Worm (Caenorhabditis elegans): ENCODE results near the gene pps-1.

The pps-1 gene

ce11 chrIV:10140143-10140542, 21.7 kb upstream of the pps-1 start, which contains the start of gene gst-3:
Gene gst-3, minus strand, starts transcription at chrIV:10140243.
- TF ChIP-seq K09A11.1 (tag; optimal IDR thresholded peaks at IDR 0.05; ENCODE audit: insufficient read depth), result no peak
- TF ChIP-seq ceh-22 (tag; optimal IDR thresholded peaks at IDR 0.05), result no peak

ce11 chrIV:10141930-10142505, 19.8 kb upstream of the pps-1 start, which contains the start of the genes gst-2, gst-4 and dhs-12:
Gene gst-2, minus strand, starts transcription at chrIV:10142061.
Gene gst-4, plus strand, starts transcription at chrIV:10142225.
Gene dhs-12, plus strand, starts transcription at chrIV:10142455.
- TF ChIP-seq rnt-1 (tag; optimal IDR thresholded peaks at IDR 0.05), result no peak
- no peak for TF ChIP-seq tbx-7 (tag; optimal IDR thresholded peaks at IDR 0.05)
- no peak for TF ChIP-seq elt-4 (tag; optimal IDR thresholded peaks at IDR 0.05)
- TF ChIP-seq sdc-2 (tag; optimal IDR thresholded peaks at IDR 0.05), result no peak
- no peak for TF ChIP-seq gmeb-2 (tag; optimal IDR thresholded peaks at IDR 0.05)
- no peak for TF ChIP-seq zip-5 (tag; optimal IDR thresholded peaks at IDR 0.05)
- TF ChIP-seq hlh-15 (tag; optimal IDR thresholded peaks at IDR 0.05), result no peak
- TF ChIP-seq ets-4 (tag; optimal IDR thresholded peaks at IDR 0.05), result no peak
- TF ChIP-seq K02D7.2 (tag; optimal IDR thresholded peaks at IDR 0.05), result no peak
- no peak for TF ChIP-seq sox-2 (GFP tag; IDR thresholded peaks at IDR 0.05)
- no peak for TF ChIP-seq ceh-48 (tag; optimal IDR thresholded peaks at IDR 0.05)
- no peak for TF ChIP-seq odd-2 (tag; optimal IDR thresholded peaks at IDR 0.05)

- TF ChIP-seq ceh-6 (GFP tag; optimal IDR thresholded peaks at IDR 0.05) (no peak), unc-3 (GFP tag; conservative IDR thresholded peaks at IDR 0.05) (no peak), unc-3 (tag; optimal IDR thresholded peaks at IDR 0.05) (no peak), ceh-2 (tag; optimal IDR thresholded peaks at IDR 0.05) (no peak), sox-4 (tag; optimal IDR thresholded peaks at IDR 0.05) (no peak), fkh-10 (GFP tag; optimal IDR thresholded peaks at IDR 0.05) (no peak), K09A11.1 (tag; optimal IDR thresholded peaks at IDR 0.05; ENCODE audit: insufficient read depth) (no peak), madf-2 (tag; optimal IDR thresholded peaks at IDR 0.05) (no peak), pha-2 (tag; optimal IDR thresholded peaks at IDR 0.05) (no peak), che-1 (tag; optimal IDR thresholded peaks at IDR 0.05) (no peak), lin-11 (tag; optimal IDR thresholded peaks at IDR 0.05) (no peak), ceh-34 (tag; optimal IDR thresholded peaks at IDR 0.05) (no peak), odd-2 (tag; optimal IDR thresholded peaks at IDR 0.05) (no peak), nhr-11 (tag; optimal IDR thresholded peaks at IDR 0.05) (no peak), hlh-30 (tag; optimal IDR thresholded peaks at IDR 0.05; ENCODE audit: insufficient read depth) (no peak), ceh-18 (tag; optimal IDR thresholded peaks at IDR 0.05) (no peak), mec-3 (tag; optimal IDR thresholded peaks at IDR 0.05; ENCODE audit: borderline replicate concordance) (no peak), nfya-1 (tag; optimal IDR thresholded peaks at IDR 0.05) (no peak)
Observed at ce11 chrIV:10143640-10144039, 18.2 kb upstream of the pps-1 start, which contains the start of gene msp-38. Gene msp-38, minus strand, starts transcription at chrIV:10143740.

- no peak for TF ChIP-seq pag-3 (tag; optimal IDR thresholded peaks at IDR 0.05; ENCODE audit: borderline replicate concordance)
- TF ChIP-seq T23F11.4 (GFP tag; optimal IDR thresholded peaks at IDR 0.05), result no peak
- no peak for TF ChIP-seq tbx-2 (tag; optimal IDR thresholded peaks at IDR 0.05)
- no peak for TF ChIP-seq ztf-16 (tag; optimal IDR thresholded peaks at IDR 0.05)
- TF ChIP-seq ceh-2 (tag; optimal IDR thresholded peaks at IDR 0.05), result no peak
- TF ChIP-seq ceh-45 (GFP tag; IDR thresholded peaks at IDR 0.05), result no peak
Observed at ce11 chrIV:10144487-10144886, 17.3 kb upstream of the pps-1 start.

- TF ChIP-seq pha-4 (tag; optimal IDR thresholded peaks at IDR 0.05) (no peak), nhr-232 (tag; optimal IDR thresholded peaks at IDR 0.05) (no peak), pat-9 (tag; optimal IDR thresholded peaks at IDR 0.05) (no peak), unc-42 (tag; optimal IDR thresholded peaks at IDR 0.05) (no peak), rnt-1 (tag; optimal IDR thresholded peaks at IDR 0.05) (no peak), K09A11.1 (tag; optimal IDR thresholded peaks at IDR 0.05; ENCODE audit: insufficient read depth) (no peak), fkh-6 (tag; optimal IDR thresholded peaks at IDR 0.05) (no peak), ceh-6 (GFP tag; optimal IDR thresholded peaks at IDR 0.05) (no peak), zip-5 (tag; optimal IDR thresholded peaks at IDR 0.05) (no peak), F13H6.1 (tag; optimal IDR thresholded peaks at IDR 0.05) (no peak), C38D4.7 (GFP tag; optimal IDR thresholded peaks at IDR 0.05) (no peak), hlh-30 (tag; optimal IDR thresholded peaks at IDR 0.05; ENCODE audit: insufficient read depth) (no peak), ahr-1 (tag; optimal IDR thresholded peaks at IDR 0.05) (no peak)
Observed at ce11 chrIV:10144909-10145308, 16.9 kb upstream of the pps-1 start.

Measured in whole organism, late embryonic.